Worm (Caenorhabditis elegans): Measurements from ENCODE around the gene ZK488.6.

ce11 chrV:574639-575038, 15.6 kb upstream of the ZK488.6 start, which contains the start of gene C14C6.13:
- no peak for TF ChIP-seq nhr-11 (tag; optimal IDR thresholded peaks at IDR 0.05)
- no peak for TF ChIP-seq nhr-77 (tag; optimal IDR thresholded peaks at IDR 0.05)
- no peak for TF ChIP-seq nhr-28 (tag; optimal IDR thresholded peaks at IDR 0.05)
- no peak for TF ChIP-seq snu-23 (GFP tag; optimal IDR thresholded peaks at IDR 0.05)
- TF ChIP-seq lin-14 (GFP tag; optimal IDR thresholded peaks at IDR 0.05), result no peak
- no peak for TF ChIP-seq nhr-237 (tag; optimal IDR thresholded peaks at IDR 0.05)

Data from whole organism, L1 larva.